Fruit fly (Drosophila melanogaster): ENCODE data around the gene eIF5.

Gene eIF5

DNA sequence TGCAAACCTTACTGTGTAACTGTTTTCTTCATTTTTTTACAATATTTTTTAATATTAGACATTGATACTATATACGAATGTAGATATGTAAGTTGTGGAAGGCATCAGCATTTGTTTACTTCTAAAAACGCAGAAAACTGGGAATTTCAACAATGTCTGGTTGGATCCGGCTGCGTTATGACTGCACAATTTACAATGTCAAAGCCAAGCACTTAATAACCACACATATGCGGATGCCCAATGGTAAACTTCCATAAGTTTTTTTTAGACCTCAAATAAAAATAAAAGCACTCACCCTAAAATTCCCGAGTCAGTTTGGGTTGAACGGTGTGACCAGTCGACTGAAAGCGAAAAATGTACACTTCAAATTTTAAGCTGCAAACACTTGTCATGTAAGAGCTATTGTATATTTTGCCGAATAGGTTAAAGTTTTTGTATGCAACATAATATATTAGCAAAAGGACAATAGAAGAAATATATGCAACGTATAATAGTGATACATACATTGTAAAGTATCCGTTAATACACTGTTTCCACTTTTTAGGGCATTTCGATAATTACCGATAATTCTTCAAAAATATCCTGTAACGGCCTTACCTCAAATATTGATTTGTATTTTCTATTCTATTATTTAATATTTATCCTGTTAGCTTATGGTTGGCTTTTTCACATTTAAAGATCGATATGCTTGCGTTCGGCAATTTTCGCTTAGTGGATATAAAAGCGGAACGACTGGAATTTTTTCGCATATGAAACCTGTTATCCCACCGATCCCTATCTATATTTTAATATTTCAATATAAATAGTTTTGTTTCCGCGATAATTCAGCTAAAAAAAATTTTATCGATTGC, 51.4 kb downstream of the eIF5 start, which contains the start of gene Stim:
TSS of gene Stim (minus strand) at position 347 of the 851 bp plus-strand sequence.
- no peak for TF ChIP-seq GATAd (GFP tag; optimal IDR thresholded peaks at IDR 0.05)
- no peak for TF ChIP-seq sv (GFP tag; optimal IDR thresholded peaks at IDR 0.05)
- no peak for TF ChIP-seq OdsH (GFP tag; optimal IDR thresholded peaks at IDR 0.05)
- no peak for TF ChIP-seq HLH106 (tag; optimal IDR thresholded peaks at IDR 0.05)
- TF ChIP-seq Rel (GFP tag; optimal IDR thresholded peaks at IDR 0.05) = no peak
- peak; percentile 86 for TF ChIP-seq Rel (tag; optimal IDR thresholded peaks at IDR 0.05)
- TF ChIP-seq Mio (GFP tag; optimal IDR thresholded peaks at IDR 0.05) = no peak
- TF ChIP-seq CG9705 (GFP tag; optimal IDR thresholded peaks at IDR 0.05) = no peak
- no peak for TF ChIP-seq ey (GFP tag; optimal IDR thresholded peaks at IDR 0.05)
- peak; percentile 67 for TF ChIP-seq N (GFP tag; optimal IDR thresholded peaks at IDR 0.05)
- TF ChIP-seq usp (GFP tag; optimal IDR thresholded peaks at IDR 0.05) = no peak
- no peak for TF ChIP-seq foxo (GFP tag; optimal IDR thresholded peaks at IDR 0.05)
- no peak for TF ChIP-seq sage (GFP tag; optimal IDR thresholded peaks at IDR 0.05)

All from whole organism, wandering third instar larva.